Fruit fly (Drosophila melanogaster): ENCODE measurements around the gene Eig71Ek.

Gene Eig71Ek

DNA sequence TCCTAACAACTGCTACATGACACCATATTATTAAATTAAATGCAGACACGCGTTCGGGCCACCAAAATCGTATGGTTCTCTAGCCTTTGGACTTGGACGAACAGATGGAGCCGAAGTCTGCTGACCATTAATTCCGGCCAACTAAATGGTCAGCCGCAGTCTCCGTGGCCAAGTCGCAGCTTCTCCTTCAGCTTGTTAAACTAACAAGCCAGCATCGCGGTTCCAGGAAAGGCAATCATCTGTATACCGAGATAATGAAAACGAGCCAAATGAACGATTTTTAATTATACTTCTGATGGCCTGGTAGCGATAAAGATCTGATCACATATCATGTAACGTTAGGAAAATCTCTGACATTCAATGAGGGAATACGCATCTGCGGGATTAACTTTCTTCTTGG lies 8.9 kb downstream of the Eig71Ek start:
- TF ChIP-seq CTCF (optimal IDR thresholded peaks at IDR 0.05), result no peak
- TF ChIP-seq CG8478 (optimal IDR thresholded peaks at IDR 0.05), result no peak

DNA sequence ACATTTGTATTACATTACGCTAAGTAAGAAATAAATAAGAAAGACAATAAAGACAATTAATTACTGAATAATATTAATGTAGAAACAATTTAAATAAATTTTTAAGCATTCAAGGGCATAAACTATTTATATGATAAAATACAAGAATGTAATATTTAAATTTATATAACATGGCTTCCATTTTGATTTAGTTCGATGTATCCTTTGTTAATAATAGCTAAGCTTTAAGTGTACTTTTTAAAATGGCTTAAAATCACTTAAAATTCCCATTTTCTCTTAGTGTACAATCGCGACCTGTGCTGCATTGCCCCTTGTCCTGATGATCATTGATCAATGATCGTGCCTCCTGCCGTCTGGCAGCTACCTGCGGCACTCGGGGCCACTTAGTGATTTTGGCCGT lies 9.4 kb downstream of the Eig71Ek start:
- TF ChIP-seq CG8478 (optimal IDR thresholded peaks at IDR 0.05) (no peak), CTCF (optimal IDR thresholded peaks at IDR 0.05) (no peak)

- TF ChIP-seq CTCF (optimal IDR thresholded peaks at IDR 0.05), result no peak
- TF ChIP-seq CG8478 (optimal IDR thresholded peaks at IDR 0.05), result no peak
Measured at dm6 chr3L:15672800-15673199, 11.8 kb downstream of the Eig71Ek start.

- TF ChIP-seq CG8478 (optimal IDR thresholded peaks at IDR 0.05) (no peak), CTCF (optimal IDR thresholded peaks at IDR 0.05) (no peak)
Measured at dm6 chr3L:15675111-15675510, 14.1 kb downstream of the Eig71Ek start.

DNA sequence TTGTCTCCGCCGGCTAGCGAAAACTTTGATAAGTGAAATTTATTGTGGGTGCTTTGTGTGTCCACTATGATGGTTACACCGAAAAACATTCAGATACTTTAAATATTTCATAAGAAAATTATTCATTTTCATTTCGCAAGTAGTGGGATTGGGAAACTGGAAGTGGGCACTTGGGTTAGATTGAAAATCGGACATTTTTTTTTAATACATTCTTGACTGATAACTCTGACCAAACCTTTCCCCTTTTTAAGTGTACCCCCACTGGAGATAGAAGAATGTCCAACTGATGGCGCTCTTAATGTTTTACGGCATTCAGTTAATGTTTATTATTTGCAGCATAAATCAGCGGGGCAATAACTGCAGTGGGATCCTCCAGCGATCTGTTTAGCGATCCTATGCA lies 16.6 kb downstream of the Eig71Ek start:
- TF ChIP-seq CTCF (optimal IDR thresholded peaks at IDR 0.05) (no peak), CG8478 (optimal IDR thresholded peaks at IDR 0.05) (no peak)

dm6 chr3L:15678284-15678683 lies 17.2 kb downstream of the Eig71Ek start:
- no peak for TF ChIP-seq CG8478 (optimal IDR thresholded peaks at IDR 0.05)
- no peak for TF ChIP-seq CTCF (optimal IDR thresholded peaks at IDR 0.05)

DNA sequence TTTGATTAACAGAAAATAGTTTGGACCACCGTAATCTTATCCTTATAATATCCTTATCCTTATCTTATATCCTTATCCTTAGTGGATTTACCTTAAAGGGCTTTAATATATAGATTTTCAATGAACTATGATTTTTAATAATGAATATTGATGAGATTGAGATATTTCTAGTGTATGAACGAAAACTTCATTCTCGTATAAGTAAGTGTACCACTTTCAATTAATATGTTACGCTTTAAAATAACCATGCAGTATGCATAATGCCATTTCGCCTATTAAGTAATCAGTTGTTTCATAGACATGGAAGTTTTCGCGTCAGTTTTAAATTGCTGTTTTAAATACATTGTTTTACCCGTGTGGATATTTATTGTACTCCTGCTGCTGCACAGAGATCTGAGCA lies 18.4 kb downstream of the Eig71Ek start, which contains the start of gene CG7304:
TSS of gene CG7304 (plus strand) at position 301 of the 400 bp plus-strand sequence.
- TF ChIP-seq CTCF (optimal IDR thresholded peaks at IDR 0.05) (no peak), CG8478 (optimal IDR thresholded peaks at IDR 0.05) (no peak)

DNA sequence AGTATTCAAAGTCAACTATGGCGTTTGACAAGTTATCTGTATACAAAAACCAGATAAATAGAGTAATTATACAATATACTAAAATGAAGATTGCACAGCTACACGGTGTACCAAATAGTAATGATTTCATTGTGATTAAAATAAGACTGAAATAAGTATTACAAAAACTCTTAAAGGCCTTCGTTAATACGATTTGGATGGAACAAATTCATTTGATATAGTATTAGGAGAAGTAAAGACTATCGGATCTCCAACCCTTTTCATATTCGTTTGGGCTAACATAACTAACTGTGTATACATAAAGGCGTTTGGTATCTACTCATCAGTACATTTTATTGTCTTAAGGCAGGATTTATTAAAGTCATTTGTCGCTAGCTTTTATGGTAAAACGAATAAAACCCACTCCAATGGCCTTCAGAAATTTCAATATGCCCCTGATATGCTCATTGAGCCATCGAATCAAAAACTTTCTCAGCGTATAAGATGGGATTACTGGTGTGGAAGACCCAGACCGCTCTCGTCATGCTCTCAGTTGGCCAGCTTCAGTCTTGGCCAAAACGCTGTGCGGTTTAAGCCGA lies 22.4 kb downstream of the Eig71Ek start, which contains the start of the genes CG7579 and Pgant8:
TSS of gene CG7579 (minus strand) at position 101 of the 578 bp plus-strand sequence.
TSS of gene Pgant8 (plus strand) at position 528 of the 578 bp plus-strand sequence.
- TF ChIP-seq CTCF (optimal IDR thresholded peaks at IDR 0.05), result no peak
- no peak for TF ChIP-seq CG8478 (optimal IDR thresholded peaks at IDR 0.05)

DNA sequence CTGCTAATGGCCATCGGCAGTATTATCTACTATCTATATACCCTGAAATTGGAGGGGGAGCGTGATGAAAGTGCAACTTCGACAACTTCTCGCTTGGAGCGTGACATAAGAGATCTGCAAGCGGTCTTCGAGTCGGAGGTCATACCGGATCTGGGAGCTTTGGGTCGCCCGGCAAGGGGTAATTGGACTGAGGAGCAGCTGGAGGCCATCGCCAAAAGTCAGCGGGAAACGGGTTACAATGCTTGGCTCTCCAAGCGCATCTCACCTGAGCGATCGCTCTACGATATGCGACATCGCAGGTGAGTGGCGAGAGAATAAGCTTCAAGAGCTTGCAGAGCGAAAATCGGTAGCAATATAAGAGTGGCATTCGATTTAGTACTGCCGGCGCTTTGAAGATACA lies 23.0 kb downstream of the Eig71Ek start:
- TF ChIP-seq CG8478 (optimal IDR thresholded peaks at IDR 0.05) (no peak), CTCF (optimal IDR thresholded peaks at IDR 0.05) (no peak)

- no peak for TF ChIP-seq CTCF (optimal IDR thresholded peaks at IDR 0.05)
- no peak for TF ChIP-seq CG8478 (optimal IDR thresholded peaks at IDR 0.05)
Measured at dm6 chr3L:15687802-15688201, 26.8 kb downstream of the Eig71Ek start, which contains the start of gene CG34452. Gene CG34452 (minus strand): TSS chr3L:15687902.

dm6 chr3L:15689518-15689917 lies 28.5 kb downstream of the Eig71Ek start:
- TF ChIP-seq CTCF (optimal IDR thresholded peaks at IDR 0.05) (no peak), CG8478 (optimal IDR thresholded peaks at IDR 0.05) (no peak)

- TF ChIP-seq CTCF (optimal IDR thresholded peaks at IDR 0.05) (no peak), CG8478 (optimal IDR thresholded peaks at IDR 0.05) (no peak)
Measured at dm6 chr3L:15690711-15691591, 29.9 kb downstream of the Eig71Ek start.

- no peak for TF ChIP-seq CTCF (optimal IDR thresholded peaks at IDR 0.05)
- no peak for TF ChIP-seq CG8478 (optimal IDR thresholded peaks at IDR 0.05)
Measured at dm6 chr3L:15691968-15692367, 30.9 kb downstream of the Eig71Ek start, which contains the start of gene CG34451. Gene CG34451 (minus strand): TSS chr3L:15692068.

DNA sequence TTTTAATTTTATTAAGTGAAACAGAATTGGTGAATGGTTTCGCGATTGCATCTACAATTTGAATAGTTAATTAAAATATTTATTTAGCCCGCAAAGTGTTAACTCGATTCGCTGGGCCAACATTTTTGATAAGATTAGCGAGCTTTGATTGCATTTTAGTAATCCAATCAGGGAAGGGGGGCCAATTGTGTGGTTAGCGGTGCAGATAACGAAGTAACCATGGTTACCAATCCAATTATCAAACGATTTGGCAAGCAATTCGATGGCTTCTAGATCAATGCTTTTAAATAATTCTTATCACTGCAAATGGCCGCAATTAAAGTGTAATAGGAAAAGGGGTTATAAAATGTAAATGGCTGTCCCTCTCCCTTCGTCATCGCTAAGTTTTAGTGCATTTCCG lies 31.3 kb downstream of the Eig71Ek start:
- no peak for TF ChIP-seq CG8478 (optimal IDR thresholded peaks at IDR 0.05)
- TF ChIP-seq CTCF (optimal IDR thresholded peaks at IDR 0.05), result no peak

dm6 chr3L:15692794-15693532 lies 31.9 kb downstream of the Eig71Ek start:
- TF ChIP-seq CG8478 (optimal IDR thresholded peaks at IDR 0.05) (no peak), CTCF (optimal IDR thresholded peaks at IDR 0.05) (no peak)
